Worm (Caenorhabditis elegans) whole organism, mixed stage, embryonic: ENCODE results near the gene T10C6.15.

Experiments
- M03D4.4 ChIP-seq: sonication (generic microtip); optimal IDR thresholded peaks from 2 replicates; lab custom pipeline; 2017; ENCODE audit warnings: mild to moderate bottlenecking, missing genetic modification characterization, missing compliant biosample characterization
- ceh-39 ChIP-seq: fragments of 150-350 bp; optimal IDR thresholded peaks from 2 replicates; lab custom pipeline; 2014; ENCODE audit warnings: missing biosample characterization, missing genetic modification characterization
- ceh-43 ChIP-seq: fragments of 200-800 bp; sonication (Bioruptor generic); optimal IDR thresholded peaks from 2 replicates; lab custom pipeline; 2018; ENCODE audit warnings: mild to moderate bottlenecking, missing genetic modification characterization, moderate library complexity, missing compliant biosample characterization
- elt-3 ChIP-seq: fragments of 150-350 bp; optimal IDR thresholded peaks from 2 replicates; lab custom pipeline; 2014; ENCODE audit warnings: missing biosample characterization, missing genetic modification characterization
- ham-2 ChIP-seq: fragments of 200-800 bp; sonication (Bioruptor generic); optimal IDR thresholded peaks from 2 replicates; lab custom pipeline; 2018; ENCODE audit warnings: mild to moderate bottlenecking, missing genetic modification characterization, missing compliant biosample characterization
- snpc-4 ChIP-seq: fragments of 150-350 bp; optimal IDR thresholded peaks from 2 replicates; lab custom pipeline; 2014; ENCODE audit warnings: missing biosample characterization, missing genetic modification characterization
- unc-62 ChIP-seq: fragments of 150-350 bp; optimal IDR thresholded peaks from 2 replicates; lab custom pipeline; 2014; ENCODE audit warnings: missing biosample characterization, missing genetic modification reagents, missing genetic modification characterization
- zip-8 ChIP-seq: fragments of 150-350 bp; optimal IDR thresholded peaks from 2 replicates; lab custom pipeline; 2014; ENCODE audit warnings: missing biosample characterization, missing genetic modification characterization

DNA sequence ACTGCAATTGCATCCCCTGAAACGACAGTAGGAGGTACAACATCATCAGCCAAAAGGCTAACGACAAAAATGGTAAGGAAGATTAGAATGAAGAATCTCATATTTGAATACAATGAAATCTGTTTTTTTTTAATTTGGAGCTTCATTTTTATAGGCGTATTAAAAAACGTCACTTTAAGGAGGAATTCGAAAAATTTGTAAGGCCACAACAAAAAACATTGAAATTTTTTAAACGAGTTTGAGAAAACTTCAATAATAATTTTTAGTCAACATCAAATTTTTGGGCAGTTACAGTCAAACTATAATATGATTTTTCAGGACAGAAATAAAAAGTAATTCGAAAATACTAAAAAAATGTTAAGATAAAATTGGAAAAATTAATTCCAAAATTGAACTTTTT is 17.0 kb upstream of the T10C6.15 start, which contains the start of gene F14H3.14:
- TF ChIP-seq ceh-43 = no peak
- TF ChIP-seq elt-3 (tag; lab: Kevin White, UChicago) = no peak
- TF ChIP-seq zip-8 (tag; lab: Kevin White, UChicago) = no peak
- TF ChIP-seq ceh-39 = no peak
- no peak for TF ChIP-seq unc-62
- TF ChIP-seq snpc-4 (tag; lab: Kevin White, UChicago) = no peak
- no peak for TF ChIP-seq ham-2 (GFP tag; lab: Kevin White, UChicago)
- no peak for TF ChIP-seq M03D4.4
